Worm (Caenorhabditis elegans) whole organism, L4/young adult: Measurements from ENCODE around the gene F26F4.8.

Source experiments
- W03F9.2 ChIP-seq: fragments of 150-350 bp; optimal IDR thresholded peaks from 2 replicates; lab custom pipeline; 2014; ENCODE audit warnings: missing biosample characterization, missing genetic modification characterization
- dao-5 ChIP-seq: sonication (generic microtip); optimal IDR thresholded peaks from 2 replicates; lab custom pipeline; 2016; ENCODE audit warnings: missing genotype, missing genetic modification characterization, moderate library complexity, missing compliant biosample characterization
- him-1 ChIP-seq: sonication (generic microtip); optimal IDR thresholded peaks from 2 replicates; lab custom pipeline; 2016; ENCODE audit warnings: missing genotype, missing genetic modification reagents, missing genetic modification characterization, missing compliant biosample characterization

- TF ChIP-seq W03F9.2, result no peak
- TF ChIP-seq him-1 (tag; lab: Kevin White, UChicago), result no peak
- TF ChIP-seq dao-5, result no peak
These were observed 29.6 kb downstream of the F26F4.8 start for ce11 chrIII:4875663-4876062.
